Fruit fly (Drosophila melanogaster): ENCODE measurements around the gene BobA.

The BobA gene

dm6 chr3L:14971893-14972624 is 26.1 kb upstream of the BobA start (continued):
- TF ChIP-seq CG9876 (GFP tag; optimal IDR thresholded peaks at IDR 0.05) (no peak), nmo (GFP tag; optimal IDR thresholded peaks at IDR 0.05) (peak; percentile 11), kay (GFP tag; optimal IDR thresholded peaks at IDR 0.05) (no peak), odd (GFP tag; optimal IDR thresholded peaks at IDR 0.05) (no peak), CG3838 (GFP tag; optimal IDR thresholded peaks at IDR 0.05) (no peak), fd102C (GFP tag; optimal IDR thresholded peaks at IDR 0.05) (no peak), CG10462 (GFP tag; optimal IDR thresholded peaks at IDR 0.05) (no peak), klu (GFP tag; IDR thresholded peaks at IDR 0.05) (no peak), Xrp1 (GFP tag; IDR thresholded peaks at IDR 0.05) (peak; percentile 51), chif (GFP tag; optimal IDR thresholded peaks at IDR 0.05) (peak in 1 of 2 experiments; percentile 65), CG2202 (tag; optimal IDR thresholded peaks at IDR 0.05) (peak; percentile 18), Nf-YA (GFP tag; IDR thresholded peaks at IDR 0.05) (no peak), D19B (GFP tag; optimal IDR thresholded peaks at IDR 0.05) (no peak), CG31441 (GFP tag; IDR thresholded peaks at IDR 0.05) (no peak), CG9437 (GFP tag; optimal IDR thresholded peaks at IDR 0.05) (no peak), CG15696 (tag; optimal IDR thresholded peaks at IDR 0.05) (peak; percentile 88), pita (GFP tag; optimal IDR thresholded peaks at IDR 0.05) (no peak), CG33557 (GFP tag; optimal IDR thresholded peaks at IDR 0.05) (peak; percentile 55), tll (GFP tag; optimal IDR thresholded peaks at IDR 0.05) (peak in 1 of 2 experiments; percentile 89), Sry-β (GFP tag; optimal IDR thresholded peaks at IDR 0.05) (no peak), tio (GFP tag; optimal IDR thresholded peaks at IDR 0.05) (no peak), Chrac-16 (GFP tag; optimal IDR thresholded peaks at IDR 0.05) (peak; percentile 39), CG17829 (tag; optimal IDR thresholded peaks at IDR 0.05) (peak; percentile 41), sd (tag; optimal IDR thresholded peaks at IDR 0.05) (no peak), sisA (GFP tag; IDR thresholded peaks at IDR 0.05) (no peak), CG12104 (GFP tag; optimal IDR thresholded peaks at IDR 0.05) (no peak), chn (GFP tag; optimal IDR thresholded peaks at IDR 0.05) (peak; percentile 20), CG11723 (GFP tag; optimal IDR thresholded peaks at IDR 0.05) (no peak), wor (GFP tag; IDR thresholded peaks at IDR 0.05) (no peak), sim (GFP tag; IDR thresholded peaks at IDR 0.05) (no peak), CG12942 (GFP tag; optimal IDR thresholded peaks at IDR 0.05) (no peak), CG10979 (tag; optimal IDR thresholded peaks at IDR 0.05) (peak; percentile 31), CG9727 (GFP tag; optimal IDR thresholded peaks at IDR 0.05) (peak; percentile 56), sens-2 (GFP tag; IDR thresholded peaks at IDR 0.05) (no peak), grau (tag; optimal IDR thresholded peaks at IDR 0.05) (peak; percentile 99), CG2120 (GFP tag; optimal IDR thresholded peaks at IDR 0.05) (no peak), NC2β (GFP tag; optimal IDR thresholded peaks at IDR 0.05) (no peak), Awh (GFP tag; IDR thresholded peaks at IDR 0.05) (no peak), CG2678 (tag; optimal IDR thresholded peaks at IDR 0.05) (no peak), CG11560 (tag; IDR thresholded peaks at IDR 0.05) (no peak), row (GFP tag; IDR thresholded peaks at IDR 0.05) (peak; percentile 64), Meics (GFP tag; optimal IDR thresholded peaks at IDR 0.05) (no peak), MESR4 (GFP tag; optimal IDR thresholded peaks at IDR 0.05) (no peak), slp2 (GFP tag; optimal IDR thresholded peaks at IDR 0.05) (no peak), HLHmδ (GFP tag; optimal IDR thresholded peaks at IDR 0.05) (no peak), CG4617 (GFP tag; optimal IDR thresholded peaks at IDR 0.05; ENCODE audit: borderline replicate concordance) (no peak), CG8924 (tag; optimal IDR thresholded peaks at IDR 0.05) (peak; percentile 21), gce (GFP tag; IDR thresholded peaks at IDR 0.05) (no peak), croc (GFP tag; conservative IDR thresholded peaks at IDR 0.05) (no peak), caup (GFP tag; optimal IDR thresholded peaks at IDR 0.05; ENCODE audit: severe bottlenecking) (no peak)
